Worm (Caenorhabditis elegans) whole organism, L4 larva: Measurements from ENCODE around the gene F58A6.1.

Experiments
- D1046.2 ChIP-seq: fragments of 200-800 bp; sonication (Bioruptor generic); IDR thresholded peaks from 2 replicates; pipeline ENCODE4 v1.3.6; 2022; ENCODE audit warnings: missing genetic modification characterization, missing compliant biosample characterization
- F26F4.8 ChIP-seq: fragments of 200-800 bp; sonication (Bioruptor generic); conservative IDR thresholded peaks from 2 replicates; pipeline ENCODE4 v1.3.6; 2022; ENCODE audit warnings: missing genetic modification characterization, missing compliant biosample characterization
- T26A8.4 ChIP-seq: fragments of 200-800 bp; sonication (Bioruptor generic); IDR thresholded peaks from 2 replicates; pipeline ENCODE4 v1.3.6; 2022; ENCODE audit warnings: missing genetic modification characterization, missing compliant biosample characterization
- Y105C5A.15 ChIP-seq: fragments of 200-800 bp; sonication (Bioruptor generic); IDR thresholded peaks from 2 replicates; pipeline ENCODE4 v1.3.6; 2022; ENCODE audit warnings: missing genetic modification characterization, missing compliant biosample characterization
- Y5F2A.4 ChIP-seq: fragments of 200-800 bp; sonication (Bioruptor generic); optimal IDR thresholded peaks from 2 replicates; lab custom pipeline; 2018; ENCODE audit warnings: mild to moderate bottlenecking, missing genetic modification characterization, missing compliant biosample characterization
- ZK337.2 ChIP-seq: fragments of 200-800 bp; sonication (Bioruptor generic); IDR thresholded peaks from 2 replicates; pipeline ENCODE4 v1.3.6; 2022; ENCODE audit warnings: missing genetic modification reagents, missing genetic modification characterization, missing compliant biosample characterization
- ZK546.5 ChIP-seq, 2 experiments: sonication (generic microtip); optimal IDR thresholded peaks; 2 replicates each; lab custom pipeline; 2017; ENCODE audit warnings: missing biosample characterization in 2 of 2, missing genetic modification characterization in 2 of 2
- aha-1 ChIP-seq: fragments of 150-350 bp; peaks from one replicate; lab custom pipeline; 2014; ENCODE audit warnings: missing biosample characterization, missing genetic modification characterization
- ama-1 ChIP-seq: fragments of 150-350 bp; optimal IDR thresholded peaks from 2 replicates; lab custom pipeline; 2014; ENCODE audit warnings: inconsistent platforms, mixed read lengths
- arid-1 ChIP-seq: fragments of 200-800 bp; sonication (Bioruptor generic); conservative IDR thresholded peaks from 2 replicates; pipeline ENCODE4 v1.3.6; 2022; ENCODE audit warnings: missing genetic modification reagents, missing genetic modification characterization, missing compliant biosample characterization
- ceh-20 ChIP-seq: fragments of 200-800 bp; sonication (Bioruptor generic); IDR thresholded peaks from 2 replicates; pipeline ENCODE4 v1.3.6; 2022; ENCODE audit warnings: missing genetic modification reagents, missing genetic modification characterization, missing compliant biosample characterization
- ceh-28 ChIP-seq: fragments of 150-350 bp; optimal IDR thresholded peaks from 2 replicates; lab custom pipeline; 2014; ENCODE audit warnings: missing biosample characterization, missing genetic modification reagents, missing genetic modification characterization
- ceh-32 ChIP-seq: sonication (generic microtip); optimal IDR thresholded peaks from 2 replicates; lab custom pipeline; 2016; ENCODE audit warnings: mild to moderate bottlenecking, missing genetic modification characterization, missing compliant biosample characterization; ENCODE audit not compliant: poor library complexity
- ceh-44 ChIP-seq: fragments of 200-800 bp; sonication (Bioruptor generic); IDR thresholded peaks from 2 replicates; pipeline ENCODE4 v1.3.6; 2022; ENCODE audit warnings: missing genetic modification reagents, missing genetic modification characterization, missing compliant biosample characterization
- ces-1 ChIP-seq: fragments of 150-350 bp; sonication (generic microtip); optimal IDR thresholded peaks from 4 replicates; lab custom pipeline; 2014; ENCODE audit warnings: missing biosample characterization, missing genetic modification reagents, missing genetic modification characterization
- ctbp-1 ChIP-seq: fragments of 200-800 bp; sonication (Bioruptor generic); IDR thresholded peaks from 2 replicates; pipeline ENCODE4 v1.3.6; 2022; ENCODE audit warnings: missing genetic modification reagents, missing genetic modification characterization, missing compliant biosample characterization
- daf-19 ChIP-seq: fragments of 200-800 bp; sonication (Bioruptor generic); conservative IDR thresholded peaks from 2 replicates; pipeline ENCODE4 v1.3.6; 2022; ENCODE audit warnings: missing genetic modification characterization, missing compliant biosample characterization
- dmd-6 ChIP-seq: fragments of 200-800 bp; sonication (Bioruptor generic); IDR thresholded peaks from 2 replicates; pipeline ENCODE4 v1.3.6; 2022; ENCODE audit warnings: missing genetic modification reagents, missing genetic modification characterization, missing compliant biosample characterization
- dmd-8 ChIP-seq: fragments of 200-800 bp; sonication (Bioruptor generic); IDR thresholded peaks from 2 replicates; pipeline ENCODE4 v1.3.6; 2022; ENCODE audit warnings: missing genetic modification characterization, missing compliant biosample characterization
- duxl-1 ChIP-seq: sonication (generic microtip); optimal IDR thresholded peaks from 2 replicates; lab custom pipeline; 2016; ENCODE audit warnings: mild to moderate bottlenecking, missing genetic modification characterization, moderate library complexity, missing compliant biosample characterization; ENCODE audit not compliant: poor library complexity
- dve-1 ChIP-seq: sonication (generic microtip); optimal IDR thresholded peaks from 2 replicates; lab custom pipeline; 2017; ENCODE audit warnings: antibody characterized with exemption, mild to moderate bottlenecking, missing genetic modification characterization, missing compliant biosample characterization; ENCODE audit not compliant: insufficient read depth
- egl-43 ChIP-seq: fragments of 200-800 bp; sonication (Bioruptor generic); IDR thresholded peaks from 2 replicates; pipeline ENCODE4 v1.3.6; 2022; ENCODE audit warnings: missing genetic modification reagents, missing genetic modification characterization, missing compliant biosample characterization
- gei-8 ChIP-seq: fragments of 200-800 bp; sonication (Bioruptor generic); optimal IDR thresholded peaks from 2 replicates; lab custom pipeline; 2018; ENCODE audit warnings: mild to moderate bottlenecking, missing genetic modification characterization, missing compliant biosample characterization
- hif-1 ChIP-seq, 2 experiments: sonication (generic microtip); optimal IDR thresholded peaks; 2 replicates each; lab custom pipeline; 2016 to 2017; ENCODE audit warnings: missing compliant biosample characterization in 2 of 2, missing genetic modification characterization in 2 of 2, missing genetic modification reagents in 2 of 2, missing genotype in 2 of 2, mild to moderate bottlenecking in 1 of 2
- hlh-11 ChIP-seq: fragments of 200-800 bp; sonication (Bioruptor generic); optimal IDR thresholded peaks from 2 replicates; lab custom pipeline; 2018; ENCODE audit warnings: mild to moderate bottlenecking, missing genetic modification characterization, missing compliant biosample characterization
- lim-7 ChIP-seq: fragments of 200-800 bp; sonication (Bioruptor generic); IDR thresholded peaks from 2 replicates; pipeline ENCODE4 v1.3.6; 2022; ENCODE audit warnings: missing genetic modification characterization, missing compliant biosample characterization
- lin-1 ChIP-seq: fragments of 200-800 bp; sonication (Bioruptor generic); IDR thresholded peaks from 2 replicates; pipeline ENCODE4 v1.3.6; 2022; ENCODE audit warnings: missing genetic modification reagents, missing genetic modification characterization, missing compliant biosample characterization
- mdl-1 ChIP-seq, 2 experiments: fragments of 150-350 bp in 1 of 2; sonication (generic microtip) in 1 of 2; optimal IDR thresholded peaks; 2 replicates each; lab custom pipeline; 2014 to 2017; ENCODE audit warnings: missing biosample characterization in 2 of 2, missing genetic modification characterization in 2 of 2
- mdt-29 ChIP-seq: fragments of 200-800 bp; sonication (Bioruptor generic); IDR thresholded peaks from 2 replicates; pipeline ENCODE4 v1.3.6; 2022; ENCODE audit warnings: missing genetic modification reagents, missing genetic modification characterization, missing compliant biosample characterization
- mep-1 ChIP-seq: fragments of 150-350 bp; sonication (generic microtip); optimal IDR thresholded peaks from 3 replicates; lab custom pipeline; 2014; ENCODE audit warnings: missing biosample characterization, missing genetic modification characterization
- nhr-11 ChIP-seq: fragments of 150-350 bp; optimal IDR thresholded peaks from 2 replicates; lab custom pipeline; 2014; ENCODE audit warnings: missing biosample characterization, missing genetic modification characterization
- nhr-111 ChIP-seq: fragments of 200-800 bp; sonication (Bioruptor generic); optimal IDR thresholded peaks from 2 replicates; lab custom pipeline; 2018; ENCODE audit warnings: mild to moderate bottlenecking, missing genetic modification characterization, missing compliant biosample characterization
- nhr-25 ChIP-seq: sonication (generic microtip); optimal IDR thresholded peaks from 2 replicates; lab custom pipeline; 2017; ENCODE audit warnings: missing genetic modification characterization, mild to moderate bottlenecking, missing compliant biosample characterization, antibody characterized with exemption, moderate library complexity, borderline replicate concordance; ENCODE audit not compliant: insufficient read depth
- nhr-48 ChIP-seq: sonication (generic microtip); optimal IDR thresholded peaks from 2 replicates; lab custom pipeline; 2016; ENCODE audit warnings: mild to moderate bottlenecking, missing genetic modification characterization, missing compliant biosample characterization
- nhr-6 ChIP-seq: fragments of 150-350 bp; optimal IDR thresholded peaks from 2 replicates; lab custom pipeline; 2014; ENCODE audit warnings: missing biosample characterization, missing genetic modification characterization
- nhr-77 ChIP-seq: fragments of 150-350 bp; optimal IDR thresholded peaks from 2 replicates; lab custom pipeline; 2014; ENCODE audit warnings: missing biosample characterization, missing genetic modification characterization
- php-3 ChIP-seq: fragments of 200-800 bp; sonication (Bioruptor generic); IDR thresholded peaks from 2 replicates; pipeline ENCODE4 v1.3.6; 2022; ENCODE audit warnings: missing genetic modification reagents, missing genetic modification characterization, missing compliant biosample characterization
- pqm-1 ChIP-seq: sonication (generic microtip); optimal IDR thresholded peaks from 2 replicates; lab custom pipeline; 2017; ENCODE audit warnings: missing biosample characterization, missing genetic modification characterization
- saeg-2 ChIP-seq: fragments of 200-800 bp; sonication (Bioruptor generic); IDR thresholded peaks from 2 replicates; pipeline ENCODE4 v1.3.6; 2022; ENCODE audit warnings: missing genetic modification reagents, missing genetic modification characterization, missing compliant biosample characterization
- sdz-12 ChIP-seq: fragments of 200-800 bp; sonication (Bioruptor generic); optimal IDR thresholded peaks from 2 replicates; lab custom pipeline; 2018; ENCODE audit warnings: mild to moderate bottlenecking, missing genetic modification characterization, missing compliant biosample characterization
- set-16 ChIP-seq: fragments of 200-800 bp; sonication (Bioruptor generic); IDR thresholded peaks from 2 replicates; pipeline ENCODE4 v1.3.6; 2022; ENCODE audit warnings: missing genetic modification reagents, missing genetic modification characterization, missing compliant biosample characterization
- spr-1 ChIP-seq: sonication (generic microtip); optimal IDR thresholded peaks from 2 replicates; lab custom pipeline; 2016; ENCODE audit warnings: mild to moderate bottlenecking, missing genetic modification characterization, missing compliant biosample characterization
- tag-97 ChIP-seq: fragments of 200-800 bp; sonication (Bioruptor generic); IDR thresholded peaks from 2 replicates; pipeline ENCODE4 v1.3.6; 2022; ENCODE audit warnings: missing genetic modification characterization, missing compliant biosample characterization
- unc-130 ChIP-seq: sonication (generic microtip); optimal IDR thresholded peaks from 2 replicates; lab custom pipeline; 2016; ENCODE audit warnings: missing genetic modification reagents, missing genetic modification characterization, missing compliant biosample characterization
- unc-39 ChIP-seq: sonication (generic microtip); optimal IDR thresholded peaks from 2 replicates; lab custom pipeline; 2017; ENCODE audit warnings: missing biosample characterization, missing genetic modification characterization
- unc-62 ChIP-seq, 3 experiments: fragments of 150-350 bp in 1 of 3; sonication (generic microtip); optimal IDR thresholded peaks in 2 of 3; peaks in 1 of 3; 1 replicate in 1 of 3; 2 replicates in 2 of 3; lab custom pipeline; 2014 to 2017; ENCODE audit warnings: missing biosample characterization in 3 of 3, missing genetic modification characterization in 3 of 3, missing genetic modification reagents in 3 of 3, missing genotype in 1 of 3
- zag-1 ChIP-seq: fragments of 150-350 bp; optimal IDR thresholded peaks from 2 replicates; lab custom pipeline; 2014; ENCODE audit warnings: missing biosample characterization, missing genetic modification characterization
- ztf-7 ChIP-seq: fragments of 150-350 bp; optimal IDR thresholded peaks from 2 replicates; lab custom pipeline; 2014; ENCODE audit warnings: missing biosample characterization, missing genetic modification characterization

F58A6.1 gene

ce11 chrII:5181497-5181896 is 38.8 kb downstream of the F58A6.1 start (continued):
- TF ChIP-seq ctbp-1 (GFP tag; lab: Robert Waterston, UW) (peak; percentile 88), daf-19 (GFP tag; lab: Robert Waterston, UW) (no peak), T26A8.4 (GFP tag; lab: Robert Waterston, UW) (0 out of 2 replicates have a peak, but pooled peaks have one; percentile 27), spr-1 (tag; lab: Kevin White, UChicago) (peak; percentile 45), unc-62 (GFP tag; optimal IDR thresholded peaks at IDR 0.05 in 1 of 2; lab: Kevin White, UChicago) (peak in 1 of 2 experiments; percentile 48), unc-62 (tag; optimal IDR thresholded peaks at IDR 0.05; lab: Kevin White, UChicago) (no peak), ceh-44 (GFP tag; lab: Robert Waterston, UW) (0 out of 2 replicates have a peak, but pooled peaks have one; percentile 19), D1046.2 (0 out of 2 replicates have a peak, but pooled peaks have one; percentile 4), duxl-1 (no peak)

DNA sequence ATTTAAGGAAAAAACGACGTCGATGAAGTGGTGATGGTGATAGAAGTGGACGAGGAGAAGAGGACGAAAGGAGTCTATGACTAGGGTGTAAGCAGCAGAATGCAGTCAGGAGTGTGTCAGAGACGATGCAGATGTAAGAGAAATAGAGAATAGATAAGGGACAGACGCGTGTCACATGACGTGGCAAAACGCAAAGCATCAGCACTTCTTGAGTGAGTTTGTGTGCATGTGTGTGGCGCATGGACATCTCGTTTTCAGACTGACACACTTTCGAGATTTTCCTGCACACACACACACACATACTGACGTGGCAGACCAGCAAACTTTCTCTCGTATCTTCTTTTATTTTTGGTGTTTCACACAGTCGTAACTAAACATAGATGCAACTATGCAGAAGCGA is 39.7 kb downstream of the F58A6.1 start:
- TF ChIP-seq Y5F2A.4 (GFP tag; lab: Kevin White, UChicago) (no peak), tag-97 (GFP tag; lab: Robert Waterston, UW) (no peak), sdz-12 (GFP tag; lab: Kevin White, UChicago) (no peak), set-16 (GFP tag; lab: Robert Waterston, UW) (peak; percentile 29; the same call in 1 of the 2 replicates), nhr-6 (tag; lab: Kevin White, UChicago) (peak; percentile 42), ceh-32 (tag; lab: Kevin White, UChicago) (no peak), mdt-29 (GFP tag; lab: Robert Waterston, UW) (peak; percentile 53; the same call in 1 of the 2 replicates), lim-7 (GFP tag; lab: Robert Waterston, UW) (no peak), lin-1 (GFP tag; lab: Robert Waterston, UW) (peak; percentile 71; the same call in 1 of the 2 replicates), hif-1 (tag; optimal IDR thresholded peaks at IDR 0.05; lab: Kevin White, UChicago) (peak in 1 of 2 experiments; percentile 65), D1046.2 (no peak), unc-130 (GFP tag; lab: Kevin White, UChicago) (no peak), nhr-11 (tag; lab: Kevin White, UChicago) (peak; percentile 58), hlh-11 (tag; lab: Kevin White, UChicago) (peak; percentile 95), ZK546.5 (tag; optimal IDR thresholded peaks at IDR 0.05; lab: Kevin White, UChicago) (no peak), arid-1 (GFP tag; lab: Robert Waterston, UW) (no peak), gei-8 (GFP tag; lab: Kevin White, UChicago) (peak; percentile 28), nhr-25 (tag; lab: Kevin White, UChicago) (peak; percentile 49), dve-1 (tag; lab: Kevin White, UChicago) (peak; percentile 78), ces-1 (GFP tag; lab: Kevin White, UChicago) (no peak), ZK337.2 (GFP tag; lab: Robert Waterston, UW) (no peak), mdl-1 (tag; optimal IDR thresholded peaks at IDR 0.05; lab: Kevin White, UChicago) (peak; percentile 53 to 79), dmd-6 (GFP tag; lab: Robert Waterston, UW) (peak; percentile 97), zag-1 (tag; lab: Kevin White, UChicago) (no peak), ceh-20 (GFP tag; lab: Robert Waterston, UW) (peak; percentile 80; the same call in 1 of the 2 replicates), ceh-28 (tag; lab: Kevin White, UChicago) (no peak), nhr-48 (tag; lab: Kevin White, UChicago) (peak; percentile 82), pqm-1 (tag; lab: Kevin White, UChicago) (peak; percentile 57), dmd-8 (no peak), nhr-77 (tag; lab: Kevin White, UChicago) (peak; percentile 61), aha-1 (tag; lab: Kevin White, UChicago) (peak; percentile 98), nhr-111 (GFP tag; lab: Kevin White, UChicago) (no peak), ctbp-1 (GFP tag; lab: Robert Waterston, UW) (peak; percentile 15; the same call in 1 of the 2 replicates), ama-1 (lab: Kevin White, UChicago) (peak; percentile 7), F26F4.8 (GFP tag; lab: Robert Waterston, UW) (no peak), Y105C5A.15 (GFP tag; lab: Robert Waterston, UW) (no peak), unc-39 (tag; lab: Kevin White, UChicago) (no peak), saeg-2 (GFP tag; lab: Robert Waterston, UW) (0 out of 2 replicates have a peak, but pooled peaks have one; percentile 24), mep-1 (tag; lab: Kevin White, UChicago) (peak; percentile 65), T26A8.4 (GFP tag; lab: Robert Waterston, UW) (peak; percentile 63), php-3 (GFP tag; lab: Robert Waterston, UW) (peak; percentile 27; the same call in 1 of the 2 replicates), egl-43 (GFP tag; lab: Robert Waterston, UW) (peak; percentile 61; the same call in 1 of the 2 replicates), ztf-7 (tag; lab: Kevin White, UChicago) (peak; percentile 5)
